Fruit fly (Drosophila melanogaster) whole organism, larva: Measurements from ENCODE around the gene atms.
A peak's percentile ranks its signal among the peaks of the same experiment; 100 is the strongest.

Experiments used
- noc ChIP-seq: fragments of 200-800 bp; sonication (Bioruptor generic); optimal IDR thresholded peaks from 3 replicates; lab custom pipeline; 2019; ENCODE audit warnings: missing biosample characterization, mild to moderate bottlenecking, missing genetic modification characterization, moderate library complexity

atms gene

dm6 chr3R:4740592-4741500, 9.0 kb upstream of the atms start:
- no peak for TF ChIP-seq noc (tag; lab: Kevin White, UChicago)

- no peak for TF ChIP-seq noc (tag; lab: Kevin White, UChicago)
Measured at dm6 chr3R:4745544-4745943, 4.3 kb upstream of the atms start.

dm6 chr3R:4746189-4746771, 3.6 kb upstream of the atms start:
- peak; percentile 19 for TF ChIP-seq noc (tag; lab: Kevin White, UChicago)

- no peak for TF ChIP-seq noc (tag; lab: Kevin White, UChicago)
Measured at dm6 chr3R:4747292-4747691, 2.5 kb upstream of the atms start.

dm6 chr3R:4748888-4749717, 732 bp upstream of the atms start, which contains the start of gene tacc:
Gene tacc (minus strand): TSS chr3R:4749056.
- no peak for TF ChIP-seq noc (tag; lab: Kevin White, UChicago)

dm6 chr3R:4761372-4761771, 11.5 kb downstream of the atms start:
- TF ChIP-seq noc (tag; lab: Kevin White, UChicago): no peak

- no peak for TF ChIP-seq noc (tag; lab: Kevin White, UChicago)
Measured at dm6 chr3R:4768711-4769239, 18.9 kb downstream of the atms start.

- TF ChIP-seq noc (tag; lab: Kevin White, UChicago): no peak
Measured at dm6 chr3R:4771319-4771718, 21.5 kb downstream of the atms start.

dm6 chr3R:4773097-4773496, 23.3 kb downstream of the atms start, which contains the start of gene CG44098:
Gene CG44098 (minus strand): TSS chr3R:4773197.
- peak; percentile 38 for TF ChIP-seq noc (tag; lab: Kevin White, UChicago)

dm6 chr3R:4774953-4775352, 25.1 kb downstream of the atms start, which contains the start of gene CG44088:
Gene CG44088 (minus strand): TSS chr3R:4775053.
- TF ChIP-seq noc (tag; lab: Kevin White, UChicago): no peak

dm6 chr3R:4775371-4775770, 25.5 kb downstream of the atms start:
- TF ChIP-seq noc (tag; lab: Kevin White, UChicago): no peak

- no peak for TF ChIP-seq noc (tag; lab: Kevin White, UChicago)
Measured at dm6 chr3R:4780262-4780661, 30.4 kb downstream of the atms start, which contains the start of gene CG14655. Gene CG14655 (minus strand): TSS chr3R:4780302.

- TF ChIP-seq noc (tag; lab: Kevin White, UChicago): no peak
Measured at dm6 chr3R:4780721-4781120, 30.9 kb downstream of the atms start.

- no peak for TF ChIP-seq noc (tag; lab: Kevin White, UChicago)
Measured at dm6 chr3R:4784622-4785021, 34.8 kb downstream of the atms start, which contains the start of gene Ccdc39. Gene Ccdc39 (minus strand): TSS chr3R:4784722.

- TF ChIP-seq noc (tag; lab: Kevin White, UChicago): no peak
Measured at dm6 chr3R:4797585-4797984, 47.8 kb downstream of the atms start.
